Worm (Caenorhabditis elegans): ENCODE data around the gene M03B6.5.

DNA sequence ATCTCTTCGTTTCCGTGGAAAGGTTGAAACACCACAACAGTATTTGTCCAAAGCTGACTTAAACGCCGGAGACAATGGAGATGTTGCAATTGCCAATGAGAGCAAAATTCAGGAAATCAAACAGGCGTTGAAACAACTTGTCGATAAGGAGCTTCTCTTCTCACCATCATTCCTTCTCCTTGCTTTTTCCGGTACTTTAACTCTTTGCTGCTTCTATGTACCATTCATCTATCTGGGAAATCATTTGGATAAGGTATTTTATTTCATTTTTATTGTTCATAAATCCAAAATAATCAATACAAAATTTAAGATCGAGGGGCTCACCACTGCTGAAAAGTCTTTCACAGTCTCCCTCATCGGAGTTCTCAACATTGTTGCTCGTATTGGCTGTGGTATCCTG, 12.2 kb downstream of the M03B6.5 start:
- TF ChIP-seq dve-1 (tag; optimal IDR thresholded peaks at IDR 0.05) (no peak), ets-4 (tag; optimal IDR thresholded peaks at IDR 0.05) (no peak), unc-86 (tag; optimal IDR thresholded peaks at IDR 0.05) (no peak), sdc-2 (tag; optimal IDR thresholded peaks at IDR 0.05) (no peak), elt-2 (tag; optimal IDR thresholded peaks at IDR 0.05) (no peak), pag-3 (tag; optimal IDR thresholded peaks at IDR 0.05; ENCODE audit: borderline replicate concordance) (no peak)
